Worm (Caenorhabditis elegans): ENCODE measurements around the gene piki-1.

DNA sequence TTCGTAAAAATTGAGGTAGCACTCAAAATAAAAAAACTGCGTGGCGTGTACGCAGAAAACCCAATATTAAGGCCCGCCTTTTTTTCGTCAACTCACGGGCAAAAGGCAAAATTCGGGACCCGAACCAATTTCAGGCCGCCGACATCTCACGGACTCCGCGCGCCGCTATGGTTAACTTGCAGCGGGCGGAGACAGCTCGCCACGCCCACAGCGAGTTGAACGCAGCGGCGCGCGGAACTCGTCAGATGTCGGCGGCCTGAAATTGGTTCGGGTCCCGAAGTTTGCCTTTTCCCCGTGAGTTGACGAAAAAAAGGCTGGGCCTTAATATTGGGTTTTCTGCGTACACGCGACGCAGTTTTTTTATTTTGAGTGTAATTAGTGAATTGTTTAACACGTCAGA is 25.1 kb downstream of the piki-1 start:
- TF ChIP-seq mdl-1 (tag; optimal IDR thresholded peaks at IDR 0.05) (no peak), aly-2 (tag; optimal IDR thresholded peaks at IDR 0.05) (no peak), ama-1 (optimal IDR thresholded peaks at IDR 0.05) (no peak), ceh-16 (tag; optimal IDR thresholded peaks at IDR 0.05) (no peak)

Data from whole organism, L2 larva.